Fruit fly (Drosophila melanogaster): ENCODE measurements around the gene CG7126.

Gene CG7126

dm6 chr3R:18280133-18280532, 22.5 kb downstream of the CG7126 start:
- TF ChIP-seq sd (tag; optimal IDR thresholded peaks at IDR 0.05): peak; percentile 62
- TF ChIP-seq CG18599 (GFP tag; optimal IDR thresholded peaks at IDR 0.05): no peak
- peak; percentile 7 for TF ChIP-seq gro (GFP tag; optimal IDR thresholded peaks at IDR 0.05)
- peak; percentile 2 for TF ChIP-seq mirr (GFP tag; optimal IDR thresholded peaks at IDR 0.05)
- TF ChIP-seq exex (tag; optimal IDR thresholded peaks at IDR 0.05): peak; percentile 40

- peak; percentile 21 for TF ChIP-seq Hmr (GFP tag; optimal IDR thresholded peaks at IDR 0.05)
- TF ChIP-seq CG18599 (GFP tag; optimal IDR thresholded peaks at IDR 0.05): peak; percentile 76
- TF ChIP-seq Dref (GFP tag; IDR thresholded peaks at IDR 0.05): no peak
- peak in 1 of 2 experiments; percentile 4 for TF ChIP-seq Trl (optimal IDR thresholded peaks at IDR 0.05)
- TF ChIP-seq Trl (GFP tag; optimal IDR thresholded peaks at IDR 0.05): no peak
- TF ChIP-seq pros (GFP tag; optimal IDR thresholded peaks at IDR 0.05): no peak
- TF ChIP-seq CG5953 (GFP tag; IDR thresholded peaks at IDR 0.05): 0 out of 2 replicates have a peak, but pooled peaks have one; percentile 5
- TF ChIP-seq GATAe (GFP tag; conservative IDR thresholded peaks at IDR 0.05): 0 out of 2 replicates have a peak, but pooled peaks have one; percentile 35
- TF ChIP-seq CG2120 (GFP tag; optimal IDR thresholded peaks at IDR 0.05): peak; percentile 45
- TF ChIP-seq grn (GFP tag; optimal IDR thresholded peaks at IDR 0.05): peak; percentile 14
- TF ChIP-seq sug (tag; optimal IDR thresholded peaks at IDR 0.05): peak; percentile 91
- peak; percentile 73 for TF ChIP-seq CG10274 (GFP tag; optimal IDR thresholded peaks at IDR 0.05)
- TF ChIP-seq Med (GFP tag): peak; percentile 63
- TF ChIP-seq Nf-YA (GFP tag; IDR thresholded peaks at IDR 0.05): no peak
- peak; percentile 5 for TF ChIP-seq lab (GFP tag; optimal IDR thresholded peaks at IDR 0.05)
- peak; percentile 18 for TF ChIP-seq cwo (GFP tag; optimal IDR thresholded peaks at IDR 0.05)
- TF ChIP-seq CG12769 (tag; optimal IDR thresholded peaks at IDR 0.05): peak; percentile 68
- TF ChIP-seq Nf-YC (tag; optimal IDR thresholded peaks at IDR 0.05): peak; percentile 1
- TF ChIP-seq mirr (GFP tag; optimal IDR thresholded peaks at IDR 0.05): peak; percentile 31
- TF ChIP-seq sd (tag; optimal IDR thresholded peaks at IDR 0.05): peak; percentile 55
- TF ChIP-seq Rfx (GFP tag; IDR thresholded peaks at IDR 0.05): 0 out of 2 replicates have a peak, but pooled peaks have one; percentile 25
- no peak for TF ChIP-seq Hand (GFP tag; optimal IDR thresholded peaks at IDR 0.05)
- no peak for TF ChIP-seq CG15073 (GFP tag; optimal IDR thresholded peaks at IDR 0.05)
- TF ChIP-seq CG12155 (GFP tag; optimal IDR thresholded peaks at IDR 0.05): peak; percentile 7
- no peak for TF ChIP-seq kay (GFP tag; optimal IDR thresholded peaks at IDR 0.05)
- TF ChIP-seq Poxn (GFP tag; IDR thresholded peaks at IDR 0.05): no peak
- TF ChIP-seq CG10147 (GFP tag; optimal IDR thresholded peaks at IDR 0.05): no peak
- TF ChIP-seq exex (tag; optimal IDR thresholded peaks at IDR 0.05): peak; percentile 56
Observed at dm6 chr3R:18279494-18279893, 23.2 kb downstream of the CG7126 start, which contains the start of gene CG7142. TSS of gene CG7142 (minus strand) at chr3R:18279522.

DNA sequence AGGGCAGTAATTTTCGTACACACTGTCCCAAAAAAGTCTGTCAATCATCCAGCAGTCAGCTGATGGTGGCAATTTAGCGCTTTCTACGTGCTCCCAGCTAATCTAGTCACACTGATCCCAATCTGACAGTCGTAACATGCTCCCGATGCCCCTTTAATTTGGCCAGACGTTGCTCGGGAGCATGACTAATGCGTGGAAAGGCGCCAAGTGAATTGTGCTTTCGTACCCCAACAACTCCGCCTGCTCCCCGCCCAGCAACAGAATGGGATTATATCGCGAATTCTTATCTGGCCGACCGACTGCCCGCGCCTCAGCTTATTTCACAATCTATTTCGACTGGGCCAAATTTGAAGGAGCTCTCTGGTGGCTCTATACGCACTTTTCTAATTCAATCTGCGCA, 25.2 kb downstream of the CG7126 start:
- TF ChIP-seq Hr3 (GFP tag; optimal IDR thresholded peaks at IDR 0.05) (no peak), Awh (GFP tag; IDR thresholded peaks at IDR 0.05) (no peak), schlank (tag; optimal IDR thresholded peaks at IDR 0.05) (no peak), H2.0 (GFP tag; IDR thresholded peaks at IDR 0.05) (no peak), CG7963 (GFP tag; IDR thresholded peaks at IDR 0.05; ENCODE audit: partially characterized antibody) (no peak), sisA (GFP tag; IDR thresholded peaks at IDR 0.05) (no peak), exex (tag; optimal IDR thresholded peaks at IDR 0.05) (peak; percentile 13), CG2712 (tag; optimal IDR thresholded peaks at IDR 0.05) (no peak), Med (GFP tag) (peak; percentile 54), HmgD (GFP tag; optimal IDR thresholded peaks at IDR 0.05) (no peak), CG11695 (GFP tag; IDR thresholded peaks at IDR 0.05) (no peak), YL-1 (GFP tag; optimal IDR thresholded peaks at IDR 0.05) (no peak), CG30403 (GFP tag; optimal IDR thresholded peaks at IDR 0.05) (no peak), Antp (GFP tag; optimal IDR thresholded peaks at IDR 0.05) (no peak), CG10654 (GFP tag; optimal IDR thresholded peaks at IDR 0.05) (no peak), slbo (GFP tag; IDR thresholded peaks at IDR 0.05) (no peak), repo (GFP tag; optimal IDR thresholded peaks at IDR 0.05) (no peak), mirr (GFP tag; optimal IDR thresholded peaks at IDR 0.05) (peak; percentile 9), CG18011 (GFP tag; optimal IDR thresholded peaks at IDR 0.05) (no peak), CG3407 (GFP tag; optimal IDR thresholded peaks at IDR 0.05) (no peak), CrebB (tag; optimal IDR thresholded peaks at IDR 0.05) (no peak), CG10959 (GFP tag; IDR thresholded peaks at IDR 0.05) (no peak), CG4854 (GFP tag; optimal IDR thresholded peaks at IDR 0.05) (no peak), sug (tag; optimal IDR thresholded peaks at IDR 0.05) (peak; percentile 50)
